Fruit fly (Drosophila melanogaster) whole organism, embryonic: Measurements from ENCODE around the gene CG16758.

Experiments
- Asciz ChIP-seq: fragments of 200-800 bp; sonication (Bioruptor generic); optimal IDR thresholded peaks from 2 replicates; lab custom pipeline; 2017; ENCODE audit warnings: missing biosample characterization, mild to moderate bottlenecking, missing genetic modification characterization, missing genetic modification reagents
- CG10959 ChIP-seq: fragments of 200-800 bp; sonication (Bioruptor generic); IDR thresholded peaks from 2 replicates; pipeline ENCODE4 v1.3.6; 2022; ENCODE audit warnings: missing biosample characterization, missing genetic modification characterization
- CG11696 ChIP-seq: fragments of 200-800 bp; sonication (Bioruptor generic); IDR thresholded peaks from 2 replicates; pipeline ENCODE4 v1.3.6; 2022; ENCODE audit warnings: missing biosample characterization, missing genetic modification characterization
- CG13424 ChIP-seq: fragments of 200-800 bp; sonication (Bioruptor generic); optimal IDR thresholded peaks from 2 replicates; lab custom pipeline; 2019; ENCODE audit warnings: missing biosample characterization, mild to moderate bottlenecking, missing genetic modification characterization, moderate library complexity
- CG14667 ChIP-seq: fragments of 200-800 bp; sonication (Bioruptor generic); IDR thresholded peaks from 2 replicates; pipeline ENCODE4 v1.3.6; 2022; ENCODE audit warnings: missing biosample characterization, missing genetic modification characterization
- CG17186 ChIP-seq: fragments of 200-800 bp; sonication (Bioruptor generic); optimal IDR thresholded peaks from 3 replicates; lab custom pipeline; 2017; ENCODE audit warnings: missing biosample characterization, missing genetic modification reagents, missing genetic modification characterization
- CG17328 ChIP-seq: fragments of 200-800 bp; sonication (Bioruptor generic); IDR thresholded peaks from 2 replicates; pipeline ENCODE4 v1.3.6; 2022; ENCODE audit warnings: missing biosample characterization, missing genetic modification characterization
- CG2116 ChIP-seq: fragments of 200-800 bp; sonication (Bioruptor generic); optimal IDR thresholded peaks from 3 replicates; lab custom pipeline; 2018; ENCODE audit warnings: missing biosample characterization, mild to moderate bottlenecking, missing genetic modification characterization
- CG2712 ChIP-seq: fragments of 200-800 bp; optimal IDR thresholded peaks from 3 replicates; lab custom pipeline; 2019; ENCODE audit warnings: missing biosample characterization, mild to moderate bottlenecking, missing genetic modification characterization, moderate library complexity
- CG31441 ChIP-seq: fragments of 200-800 bp; sonication (Bioruptor generic); IDR thresholded peaks from 2 replicates; pipeline ENCODE4 v1.3.6; 2022; ENCODE audit warnings: missing biosample characterization, missing genetic modification characterization
- CG3163 ChIP-seq: fragments of 200-800 bp; sonication (Bioruptor generic); optimal IDR thresholded peaks from 3 replicates; lab custom pipeline; 2016; ENCODE audit warnings: missing biosample characterization, missing genetic modification characterization
- CG34224 ChIP-seq: fragments of 200-800 bp; sonication (Bioruptor generic); IDR thresholded peaks from 3 replicates; pipeline ENCODE4 v1.3.6; 2022; ENCODE audit warnings: missing biosample characterization, missing genetic modification characterization; ENCODE audit not compliant: partially characterized antibody
- CG34376 ChIP-seq: fragments of 200-800 bp; sonication (Bioruptor generic); optimal IDR thresholded peaks from 2 replicates; lab custom pipeline; 2018; ENCODE audit warnings: missing biosample characterization, mild to moderate bottlenecking, missing genetic modification characterization
- CG4730 ChIP-seq: fragments of 200-800 bp; sonication (Bioruptor generic); IDR thresholded peaks from 2 replicates; pipeline ENCODE4 v1.3.6; 2022; ENCODE audit warnings: missing biosample characterization, missing genetic modification characterization
- CG6254 ChIP-seq: fragments of 200-800 bp; sonication (Bioruptor generic); optimal IDR thresholded peaks from 3 replicates; lab custom pipeline; 2017; ENCODE audit warnings: mild to moderate bottlenecking, missing biosample characterization, missing genetic modification reagents, missing genetic modification characterization
- CG6854 ChIP-seq: fragments of 200-800 bp; sonication (Bioruptor generic); optimal IDR thresholded peaks from 3 replicates; lab custom pipeline; 2017; ENCODE audit warnings: missing biosample characterization, mild to moderate bottlenecking, missing genetic modification characterization
- CG8290 ChIP-seq, 3 experiments: fragments of 200-800 bp; sonication (Bioruptor generic); optimal IDR thresholded peaks; 2 replicates each; lab custom pipeline; 2016 to 2019; ENCODE audit warnings: missing biosample characterization in 3 of 3, missing genetic modification characterization in 3 of 3, mild to moderate bottlenecking in 2 of 3, moderate library complexity in 1 of 3
- CG8924 ChIP-seq: fragments of 200-800 bp; optimal IDR thresholded peaks from 3 replicates; lab custom pipeline; 2019; ENCODE audit warnings: missing biosample characterization, mild to moderate bottlenecking, missing genetic modification characterization, moderate library complexity
- CTCF ChIP-seq: fragments of 200-800 bp; sonication (Bioruptor generic); optimal IDR thresholded peaks from 2 replicates; lab custom pipeline; 2017; ENCODE audit warnings: missing biosample characterization, mild to moderate bottlenecking, missing genetic modification characterization, moderate library complexity
- D19A ChIP-seq: fragments of 200-800 bp; optimal IDR thresholded peaks from 3 replicates; lab custom pipeline; 2019; ENCODE audit warnings: missing biosample characterization, mild to moderate bottlenecking, missing genetic modification characterization, moderate library complexity
- D19B ChIP-seq: fragments of 200-800 bp; sonication (Bioruptor generic); optimal IDR thresholded peaks from 2 replicates; lab custom pipeline; 2017; ENCODE audit warnings: missing biosample characterization, mild to moderate bottlenecking, missing genetic modification characterization
- Dp ChIP-seq: fragments of 200-800 bp; sonication (Bioruptor generic); optimal IDR thresholded peaks from 2 replicates; lab custom pipeline; 2018; ENCODE audit warnings: missing biosample characterization, mild to moderate bottlenecking, missing genetic modification characterization, moderate library complexity
- H15 ChIP-seq: fragments of 200-800 bp; sonication (Bioruptor generic); IDR thresholded peaks from 3 replicates; pipeline ENCODE4 v1.3.6; 2022; ENCODE audit warnings: missing biosample characterization, missing genetic modification characterization
- Hr39 ChIP-seq: fragments of >200 bp; optimal IDR thresholded peaks from 2 replicates; lab custom pipeline; 2017
- Hr51 ChIP-seq, 2 experiments: fragments of 200-800 bp; sonication (Bioruptor generic); optimal IDR thresholded peaks; 2 replicates in 1 of 2; 3 replicates in 1 of 2; lab custom pipeline; 2016 to 2018; ENCODE audit warnings: missing biosample characterization in 2 of 2, missing genetic modification characterization in 2 of 2, mild to moderate bottlenecking in 1 of 2, moderate library complexity in 1 of 2
- Hr78 ChIP-seq, 2 experiments: fragments of 200-800 bp in 1 of 2; fragments of >200 bp in 1 of 2; sonication (Bioruptor generic) in 1 of 2; optimal IDR thresholded peaks; 2 replicates each; lab custom pipeline; 2017 to 2019; ENCODE audit warnings: missing biosample characterization in 2 of 2, missing genetic modification characterization in 2 of 2, mild to moderate bottlenecking in 1 of 2, moderate library complexity in 1 of 2
- Jarid2 ChIP-seq: fragments of 200-800 bp; sonication (Bioruptor generic); optimal IDR thresholded peaks from 3 replicates; lab custom pipeline; 2017; ENCODE audit warnings: mild to moderate bottlenecking, missing biosample characterization, missing genetic modification reagents, missing genetic modification characterization
- MTF-1 ChIP-seq: fragments of 200-800 bp; sonication (Bioruptor generic); optimal IDR thresholded peaks from 2 replicates; lab custom pipeline; 2018; ENCODE audit warnings: missing biosample characterization, mild to moderate bottlenecking, missing genetic modification characterization, borderline replicate concordance
- Meics ChIP-seq: fragments of 200-800 bp; sonication (Bioruptor generic); optimal IDR thresholded peaks from 2 replicates; lab custom pipeline; 2017; ENCODE audit warnings: missing biosample characterization, mild to moderate bottlenecking, missing genetic modification characterization
- Mes4 ChIP-seq: fragments of 200-800 bp; sonication (Bioruptor generic); optimal IDR thresholded peaks from 2 replicates; lab custom pipeline; 2016; ENCODE audit warnings: missing biosample characterization, missing genetic modification characterization
- NC2α ChIP-seq: fragments of 200-800 bp; sonication (Bioruptor generic); optimal IDR thresholded peaks from 2 replicates; lab custom pipeline; 2016; ENCODE audit warnings: missing biosample characterization, missing genetic modification characterization
- Nf-YB ChIP-seq: fragments of 200-800 bp; sonication (Bioruptor generic); optimal IDR thresholded peaks from 3 replicates; lab custom pipeline; 2019; ENCODE audit warnings: missing biosample characterization, mild to moderate bottlenecking, missing genetic modification characterization, moderate library complexity
- NfI ChIP-seq: fragments of 200-800 bp; sonication (Bioruptor generic); optimal IDR thresholded peaks from 3 replicates; lab custom pipeline; 2018; ENCODE audit warnings: missing biosample characterization, mild to moderate bottlenecking, missing genetic modification characterization, moderate library complexity
- Optix ChIP-seq: fragments of 200-800 bp; sonication (Bioruptor generic); IDR thresholded peaks from 3 replicates; pipeline ENCODE4 v1.3.6; 2022; ENCODE audit warnings: missing biosample characterization, missing genetic modification characterization
- YL-1 ChIP-seq: fragments of 200-800 bp; sonication (Bioruptor generic); optimal IDR thresholded peaks from 3 replicates; lab custom pipeline; 2017; ENCODE audit warnings: missing biosample characterization, mild to moderate bottlenecking, missing genetic modification characterization
- ase ChIP-seq: fragments of 200-800 bp; sonication (Bioruptor generic); IDR thresholded peaks from 3 replicates; pipeline ENCODE4 v1.3.6; 2022; ENCODE audit warnings: missing biosample characterization, missing genetic modification characterization
- br ChIP-seq: fragments of >200 bp; optimal IDR thresholded peaks from 2 replicates; lab custom pipeline; 2017
- dan ChIP-seq: fragments of 200-800 bp; sonication (Bioruptor generic); IDR thresholded peaks from 2 replicates; pipeline ENCODE4 v1.3.6; 2022; ENCODE audit warnings: missing biosample characterization, missing genetic modification characterization
- dmrt11E ChIP-seq: fragments of 200-800 bp; sonication (Bioruptor generic); optimal IDR thresholded peaks from 3 replicates; lab custom pipeline; 2018; ENCODE audit warnings: missing biosample characterization, mild to moderate bottlenecking, missing genetic modification characterization, moderate library complexity
- dmrt99B ChIP-seq: fragments of 200-800 bp; sonication (Bioruptor generic); optimal IDR thresholded peaks from 2 replicates; lab custom pipeline; 2018; ENCODE audit warnings: missing biosample characterization, mild to moderate bottlenecking, missing genetic modification characterization, moderate library complexity
- eyg ChIP-seq: fragments of 200-800 bp; sonication (Bioruptor generic); optimal IDR thresholded peaks from 3 replicates; lab custom pipeline; 2016; ENCODE audit warnings: missing biosample characterization, missing genetic modification characterization
- gcm ChIP-seq: fragments of 200-800 bp; sonication (Bioruptor generic); optimal IDR thresholded peaks from 2 replicates; lab custom pipeline; 2019; ENCODE audit warnings: missing biosample characterization, mild to moderate bottlenecking, missing genetic modification characterization, moderate library complexity
- kay ChIP-seq: fragments of 200-800 bp; sonication (Bioruptor generic); optimal IDR thresholded peaks from 2 replicates; lab custom pipeline; 2016; ENCODE audit warnings: missing biosample characterization, missing genetic modification characterization
- klu ChIP-seq: fragments of 200-800 bp; sonication (Bioruptor generic); IDR thresholded peaks from 2 replicates; pipeline ENCODE4 v1.3.6; 2022; ENCODE audit warnings: missing biosample characterization, missing genetic modification characterization
- oc ChIP-seq: fragments of 200-800 bp; sonication (Bioruptor generic); optimal IDR thresholded peaks from 2 replicates; lab custom pipeline; 2018; ENCODE audit warnings: missing biosample characterization, mild to moderate bottlenecking, missing genetic modification characterization, moderate library complexity
- ranshi ChIP-seq: fragments of 200-800 bp; sonication (Bioruptor generic); IDR thresholded peaks from 2 replicates; pipeline ENCODE4 v1.3.6; 2022; ENCODE audit warnings: missing biosample characterization, missing genetic modification characterization
- rib ChIP-seq: fragments of 200-800 bp; sonication (Bioruptor generic); IDR thresholded peaks from 2 replicates; pipeline ENCODE4 v1.3.6; 2022; ENCODE audit warnings: missing biosample characterization, missing genetic modification characterization
- schlank ChIP-seq: fragments of 200-800 bp; sonication (Bioruptor generic); optimal IDR thresholded peaks from 2 replicates; lab custom pipeline; 2018; ENCODE audit warnings: missing biosample characterization, mild to moderate bottlenecking, missing genetic modification characterization
- ttk ChIP-seq: fragments of 200-800 bp; sonication (Bioruptor generic); IDR thresholded peaks from 2 replicates; pipeline ENCODE4 v2.1.2; 2022; ENCODE audit warnings: missing biosample characterization, missing genetic modification characterization
- tx ChIP-seq: fragments of 200-800 bp; sonication (Bioruptor generic); optimal IDR thresholded peaks from 2 replicates; lab custom pipeline; 2016; ENCODE audit warnings: missing biosample characterization, missing genetic modification characterization
- zfh2 ChIP-seq: fragments of 200-800 bp; sonication (Bioruptor generic); optimal IDR thresholded peaks from 2 replicates; lab custom pipeline; 2016; ENCODE audit warnings: missing biosample characterization, missing genetic modification characterization

Gene CG16758

dm6 chr3L:2501764-2502163, 1.6 kb downstream of the CG16758 start (continued):
- TF ChIP-seq schlank (tag; lab: Kevin White, UChicago) (peak; percentile 12), CG34224 (GFP tag; lab: Robert Waterston, UW) (no peak), CG14667 (GFP tag; lab: Robert Waterston, UW) (0 out of 2 replicates have a peak, but pooled peaks have one; percentile 23), YL-1 (GFP tag; lab: Kevin White, UChicago) (no peak), rib (peak; percentile 63), Hr78 (GFP tag; optimal IDR thresholded peaks at IDR 0.05; lab: Kevin White, UChicago) (no peak), CTCF (no peak), CG3163 (no peak), CG34376 (GFP tag; lab: Kevin White, UChicago) (no peak), CG6854 (GFP tag; lab: Kevin White, UChicago) (peak; percentile 28), dmrt11E (tag; lab: Kevin White, UChicago) (no peak), CG6254 (no peak), gcm (no peak), Optix (GFP tag; lab: Robert Waterston, UW) (no peak), D19B (GFP tag; lab: Kevin White, UChicago) (peak; percentile 70), CG8290 (GFP tag; optimal IDR thresholded peaks at IDR 0.05; lab: Kevin White, UChicago) (no peak), CG8290 (tag; optimal IDR thresholded peaks at IDR 0.05; lab: Kevin White, UChicago) (no peak), dmrt99B (tag; lab: Kevin White, UChicago) (no peak), ranshi (GFP tag; lab: Robert Waterston, UW) (peak; percentile 74), zfh2 (GFP tag; lab: Kevin White, UChicago) (peak; percentile 63), br (lab: Kevin White, UChicago) (no peak), dan (GFP tag; lab: Robert Waterston, UW) (no peak), CG31441 (GFP tag; lab: Robert Waterston, UW) (no peak; the same call in 1 of the 2 replicates), tx (GFP tag; lab: Kevin White, UChicago) (peak; percentile 15), oc (tag; lab: Kevin White, UChicago) (no peak), NC2α (GFP tag; lab: Kevin White, UChicago) (no peak), ttk (GFP tag; lab: Robert Waterston, UW) (peak; percentile 55), CG8924 (tag; lab: Kevin White, UChicago) (peak; percentile 66), CG17328 (GFP tag; lab: Robert Waterston, UW) (0 out of 2 replicates have a peak, but pooled peaks have one; percentile 46), Mes4 (no peak), CG4730 (GFP tag; lab: Robert Waterston, UW) (peak; percentile 58), CG2712 (tag; lab: Kevin White, UChicago) (peak; percentile 54), Dp (GFP tag; lab: Kevin White, UChicago) (no peak), CG11696 (GFP tag; lab: Robert Waterston, UW) (0 out of 2 replicates have a peak, but pooled peaks have one; percentile 38), Meics (GFP tag; lab: Kevin White, UChicago) (peak; percentile 87), CG13424 (tag; lab: Kevin White, UChicago) (no peak), Nf-YB (GFP tag; lab: Kevin White, UChicago) (peak; percentile 82), eyg (no peak), klu (GFP tag; lab: Robert Waterston, UW) (no peak), H15 (GFP tag; lab: Robert Waterston, UW) (peak; percentile 6; the same call in 1 of the 3 replicates), CG2116 (GFP tag; lab: Kevin White, UChicago) (no peak), Hr51 (GFP tag; optimal IDR thresholded peaks at IDR 0.05; lab: Kevin White, UChicago) (peak in 1 of 2 experiments; percentile 53), CG10959 (no peak), kay (GFP tag; lab: Kevin White, UChicago) (peak; percentile 6), CG17186 (GFP tag; lab: Kevin White, UChicago) (no peak), D19A (tag; lab: Kevin White, UChicago) (peak; percentile 1), Jarid2 (GFP tag; lab: Kevin White, UChicago) (no peak), Hr39 (lab: Kevin White, UChicago) (no peak), MTF-1 (GFP tag; lab: Kevin White, UChicago) (no peak), Asciz (no peak), ase (GFP tag; lab: Robert Waterston, UW) (0 out of 3 replicates have a peak, but pooled peaks have one; percentile 7), NfI (GFP tag; lab: Kevin White, UChicago) (peak; percentile 41)
